Worm (Caenorhabditis elegans) whole organism, midembryonic: Measurements from ENCODE around the gene R12C12.6.

Source experiments
- cog-1 ChIP-seq: sonication (generic microtip); optimal IDR thresholded peaks from 2 replicates; lab custom pipeline; 2016; ENCODE audit warnings: missing genetic modification characterization, missing compliant biosample characterization
- flt-1 ChIP-seq: fragments of 200-800 bp; sonication (Bioruptor generic); IDR thresholded peaks from 2 replicates; pipeline ENCODE4 v1.3.6; 2022; ENCODE audit warnings: missing genetic modification characterization, missing compliant biosample characterization
- klf-2 ChIP-seq: fragments of 200-800 bp; sonication (Bioruptor generic); conservative IDR thresholded peaks from 2 replicates; pipeline ENCODE4 v1.3.6; 2022; ENCODE audit warnings: missing genetic modification reagents, missing genetic modification characterization, missing compliant biosample characterization
- ref-1 ChIP-seq: fragments of 200-800 bp; sonication (Bioruptor generic); conservative IDR thresholded peaks from 2 replicates; pipeline ENCODE4 v1.3.6; 2022; ENCODE audit warnings: missing genetic modification reagents, missing genetic modification characterization, missing compliant biosample characterization
- ztf-23 ChIP-seq: fragments of 200-800 bp; sonication (Bioruptor generic); IDR thresholded peaks from 2 replicates; pipeline ENCODE4 v1.3.6; 2022; ENCODE audit warnings: missing genetic modification reagents, missing genetic modification characterization, missing compliant biosample characterization
- ztf-29 ChIP-seq: fragments of 200-800 bp; sonication (Bioruptor generic); IDR thresholded peaks from 2 replicates; pipeline ENCODE4 v1.3.6; 2022; ENCODE audit warnings: missing genetic modification reagents, missing genetic modification characterization, missing compliant biosample characterization

DNA sequence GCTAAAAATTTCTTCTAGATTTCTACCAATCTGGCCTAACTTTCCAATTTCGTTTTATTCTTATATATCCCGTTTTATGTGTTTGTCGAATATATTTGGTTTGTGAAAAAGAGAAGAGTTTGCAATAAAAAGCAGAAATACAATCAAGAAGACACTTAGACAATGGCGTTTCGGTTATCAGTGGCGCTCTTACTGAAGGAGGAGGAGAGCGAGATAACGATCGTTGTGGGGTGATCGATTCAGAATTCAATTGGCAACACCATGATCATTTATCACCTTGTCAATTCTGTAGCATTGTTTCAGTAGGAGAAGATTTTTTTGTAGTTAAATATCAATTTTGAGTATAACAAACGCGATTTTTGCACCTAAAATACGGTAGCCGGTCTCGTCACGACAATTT lies 1.9 kb upstream of the R12C12.6 start:
- TF ChIP-seq ref-1 (GFP tag; lab: Robert Waterston, UW) (no peak), klf-2 (GFP tag; lab: Robert Waterston, UW) (no peak), ztf-29 (GFP tag; lab: Robert Waterston, UW) (no peak), cog-1 (no peak), ztf-23 (no peak), flt-1 (no peak)
